Fruit fly (Drosophila melanogaster): ENCODE measurements around the gene CG7453.

The CG7453 gene

DNA sequence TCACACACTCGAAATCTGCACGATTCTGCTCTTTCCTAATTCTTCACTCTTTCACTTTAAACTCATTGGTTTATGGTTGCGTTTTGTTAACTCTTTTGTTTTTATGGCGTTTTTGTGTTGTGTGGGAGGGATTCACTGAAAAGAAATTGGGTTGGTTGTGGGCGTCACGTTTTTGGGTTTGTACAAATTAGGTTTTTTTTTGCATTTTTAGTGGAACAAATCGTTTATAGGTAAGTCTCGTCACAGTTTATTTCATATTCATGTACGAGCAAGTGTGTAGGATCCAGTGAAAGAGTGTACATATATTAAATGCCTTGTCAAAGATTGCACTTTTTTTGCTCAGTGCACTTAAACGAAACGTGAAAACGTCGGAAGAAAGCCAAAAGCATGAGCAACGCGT, 15.2 kb upstream of the CG7453 start (continued):
- TF ChIP-seq Bteb2 (GFP tag; optimal IDR thresholded peaks at IDR 0.05): no peak
- no peak for TF ChIP-seq Gug (GFP tag; IDR thresholded peaks at IDR 0.05)
- TF ChIP-seq CG7372 (GFP tag; IDR thresholded peaks at IDR 0.05): no peak
- TF ChIP-seq CG14050 (GFP tag; IDR thresholded peaks at IDR 0.05): no peak
- TF ChIP-seq Hsf (GFP tag; optimal IDR thresholded peaks at IDR 0.05): no peak
- peak; percentile 5 for TF ChIP-seq ems (GFP tag; optimal IDR thresholded peaks at IDR 0.05)
- TF ChIP-seq CG10209 (GFP tag; optimal IDR thresholded peaks at IDR 0.05): no peak
- no peak for TF ChIP-seq CG6654 (GFP tag; optimal IDR thresholded peaks at IDR 0.05)
- TF ChIP-seq CG9215 (GFP tag; IDR thresholded peaks at IDR 0.05): no peak
- TF ChIP-seq CG34422 (GFP tag; IDR thresholded peaks at IDR 0.05): no peak
- no peak for TF ChIP-seq sima (GFP tag; optimal IDR thresholded peaks at IDR 0.05)
- no peak for TF ChIP-seq NC2α (GFP tag; optimal IDR thresholded peaks at IDR 0.05)
- no peak for TF ChIP-seq Bgb (GFP tag; IDR thresholded peaks at IDR 0.05; ENCODE audit: partially characterized antibody)
- TF ChIP-seq wek (GFP tag; optimal IDR thresholded peaks at IDR 0.05): no peak
- TF ChIP-seq Optix (GFP tag; IDR thresholded peaks at IDR 0.05): no peak
- no peak for TF ChIP-seq nerfin-2 (GFP tag; IDR thresholded peaks at IDR 0.05; ENCODE audit: partially characterized antibody)
- TF ChIP-seq CG18619 (GFP tag; optimal IDR thresholded peaks at IDR 0.05): no peak
- no peak for TF ChIP-seq hkb (optimal IDR thresholded peaks at IDR 0.05)
- no peak for TF ChIP-seq hkb (GFP tag; IDR thresholded peaks at IDR 0.05)
- peak; percentile 36 for TF ChIP-seq lbe (GFP tag; optimal IDR thresholded peaks at IDR 0.05)
- TF ChIP-seq run (tag; optimal IDR thresholded peaks at IDR 0.05): no peak
- TF ChIP-seq CG5245 (GFP tag; optimal IDR thresholded peaks at IDR 0.05): no peak
- TF ChIP-seq CG8290 (GFP tag; optimal IDR thresholded peaks at IDR 0.05): no peak
- TF ChIP-seq CG8290 (tag; optimal IDR thresholded peaks at IDR 0.05): no peak
- no peak for TF ChIP-seq NFAT (GFP tag; IDR thresholded peaks at IDR 0.05)
- no peak for TF ChIP-seq MTF-1 (GFP tag; optimal IDR thresholded peaks at IDR 0.05; ENCODE audit: borderline replicate concordance)
- no peak for TF ChIP-seq CG32772 (GFP tag; IDR thresholded peaks at IDR 0.05)
- TF ChIP-seq pzg (GFP tag; optimal IDR thresholded peaks at IDR 0.05): no peak
- TF ChIP-seq nmo (GFP tag; optimal IDR thresholded peaks at IDR 0.05): peak; percentile 14
- TF ChIP-seq CHES-1-like (GFP tag; optimal IDR thresholded peaks at IDR 0.05): peak; percentile 6
- TF ChIP-seq CG8944 (GFP tag; optimal IDR thresholded peaks at IDR 0.05): peak; percentile 22
- TF ChIP-seq CG11398 (GFP tag; optimal IDR thresholded peaks at IDR 0.05): no peak
- no peak for TF ChIP-seq Hmx (GFP tag; optimal IDR thresholded peaks at IDR 0.05)
- TF ChIP-seq CG4282 (GFP tag; optimal IDR thresholded peaks at IDR 0.05): no peak
- no peak for TF ChIP-seq CG1602 (GFP tag; optimal IDR thresholded peaks at IDR 0.05)
- no peak for TF ChIP-seq CG14014 (GFP tag; IDR thresholded peaks at IDR 0.05)
- TF ChIP-seq lmd (GFP tag; IDR thresholded peaks at IDR 0.05): 0 out of 2 replicates have a peak, but pooled peaks have one; percentile 37
- TF ChIP-seq Lpt (GFP tag; optimal IDR thresholded peaks at IDR 0.05): no peak
- TF ChIP-seq Dek (tag; optimal IDR thresholded peaks at IDR 0.05): no peak
- no peak for TF ChIP-seq CG4820 (GFP tag; optimal IDR thresholded peaks at IDR 0.05)
- no peak for TF ChIP-seq CG30020 (tag; optimal IDR thresholded peaks at IDR 0.05)
- TF ChIP-seq vvl (GFP tag; IDR thresholded peaks at IDR 0.05): no peak
- no peak for TF ChIP-seq CG4328 (GFP tag; optimal IDR thresholded peaks at IDR 0.05)
- peak; percentile 1 for TF ChIP-seq CG18764 (GFP tag; optimal IDR thresholded peaks at IDR 0.05)
- TF ChIP-seq CG15514 (GFP tag; optimal IDR thresholded peaks at IDR 0.05): no peak
- TF ChIP-seq tup (GFP tag; optimal IDR thresholded peaks at IDR 0.05): no peak
- no peak for TF ChIP-seq Rfx (GFP tag; IDR thresholded peaks at IDR 0.05)
- 0 out of 3 replicates have a peak, but pooled peaks have one; percentile 17 for TF ChIP-seq Aef1 (GFP tag; IDR thresholded peaks at IDR 0.05)
- no peak for TF ChIP-seq eyg (GFP tag; optimal IDR thresholded peaks at IDR 0.05)
- no peak for TF ChIP-seq CG16779 (GFP tag; IDR thresholded peaks at IDR 0.05)
- no peak for TF ChIP-seq nom (GFP tag; optimal IDR thresholded peaks at IDR 0.05)
- no peak for TF ChIP-seq Eip74EF (GFP tag; optimal IDR thresholded peaks at IDR 0.05)
- TF ChIP-seq unc-4 (GFP tag; IDR thresholded peaks at IDR 0.05; ENCODE audit: partially characterized antibody): no peak
